Worm (Caenorhabditis elegans) whole organism, L1 larva: Measurements from ENCODE around the gene K11H3.2.
A peak's percentile ranks its signal among the peaks of the same experiment; 100 is the strongest.

Source experiments
- C16A3.4 ChIP-seq: fragments of 150-350 bp; optimal IDR thresholded peaks from 2 replicates; lab custom pipeline; 2014; ENCODE audit warnings: missing biosample characterization, missing genetic modification characterization
- alr-1 ChIP-seq: fragments of 200-800 bp; sonication (Bioruptor generic); optimal IDR thresholded peaks from 2 replicates; lab custom pipeline; 2018; ENCODE audit warnings: borderline replicate concordance, mild to moderate bottlenecking, missing genetic modification characterization, missing compliant biosample characterization
- ama-1 ChIP-seq: fragments of 150-350 bp; optimal IDR thresholded peaks from 2 replicates; lab custom pipeline; 2014
- blmp-1 ChIP-seq: fragments of 150-350 bp; optimal IDR thresholded peaks from 2 replicates; lab custom pipeline; 2014; ENCODE audit warnings: missing biosample characterization, missing genetic modification characterization
- ceh-63 ChIP-seq: fragments of 200-800 bp; sonication (Bioruptor generic); optimal IDR thresholded peaks from 2 replicates; lab custom pipeline; 2018; ENCODE audit warnings: mild to moderate bottlenecking, missing genetic modification characterization, missing compliant biosample characterization
- ceh-8 ChIP-seq: fragments of 200-800 bp; sonication (Bioruptor generic); optimal IDR thresholded peaks from 2 replicates; lab custom pipeline; 2018; ENCODE audit warnings: mild to moderate bottlenecking, missing genetic modification characterization, moderate library complexity, missing compliant biosample characterization
- ceh-82 ChIP-seq, 3 experiments: fragments of 150-350 bp in 1 of 3; sonication (generic microtip) in 2 of 3; optimal IDR thresholded peaks; 2 replicates each; lab custom pipeline; 2014 to 2017; ENCODE audit warnings: missing biosample characterization in 3 of 3, missing genetic modification characterization in 3 of 3
- ceh-88 ChIP-seq: fragments of 200-800 bp; sonication (Bioruptor generic); IDR thresholded peaks from 2 replicates; pipeline ENCODE4 v1.3.6; 2022; ENCODE audit warnings: missing genetic modification characterization, missing compliant biosample characterization
- egl-27 ChIP-seq, 2 experiments: fragments of 150-350 bp in 1 of 2; sonication (generic microtip); optimal IDR thresholded peaks; 3 replicates each; lab custom pipeline; 2017 to 2018; ENCODE audit warnings: missing biosample characterization in 2 of 2, missing genetic modification characterization in 2 of 2, missing genetic modification reagents in 2 of 2
- elt-3 ChIP-seq, 6 experiments: fragments of 150-350 bp in 1 of 6; sonication (generic microtip); optimal IDR thresholded peaks; 2 replicates each; lab custom pipeline; 2017 to 2018; ENCODE audit warnings: missing biosample characterization in 6 of 6, missing genetic modification characterization in 6 of 6, inconsistent platforms in 1 of 6
- fkh-10 ChIP-seq: sonication (generic microtip); optimal IDR thresholded peaks from 2 replicates; lab custom pipeline; 2017; ENCODE audit warnings: missing biosample characterization, missing genetic modification reagents, missing genetic modification characterization
- fkh-4 ChIP-seq: sonication (generic microtip); optimal IDR thresholded peaks from 2 replicates; lab custom pipeline; 2016; ENCODE audit warnings: missing compliant biosample characterization, missing genetic modification characterization, borderline replicate concordance
- grh-1 ChIP-seq: fragments of 200-800 bp; sonication (Bioruptor generic); IDR thresholded peaks from 2 replicates; pipeline ENCODE4 v1.3.6; 2022; ENCODE audit warnings: missing genetic modification reagents, missing genetic modification characterization, missing compliant biosample characterization
- hpl-2 ChIP-seq: fragments of 150-350 bp; optimal IDR thresholded peaks from 2 replicates; lab custom pipeline; 2014; ENCODE audit warnings: missing biosample characterization, missing genetic modification reagents, missing genetic modification characterization
- jun-1 ChIP-seq: fragments of 150-350 bp; optimal IDR thresholded peaks from 2 replicates; lab custom pipeline; 2014; ENCODE audit warnings: missing biosample characterization, missing genetic modification reagents, missing genetic modification characterization
- lin-14 ChIP-seq: fragments of 200-800 bp; sonication (Bioruptor generic); optimal IDR thresholded peaks from 2 replicates; lab custom pipeline; 2018; ENCODE audit warnings: mild to moderate bottlenecking, missing genetic modification characterization, moderate library complexity, missing compliant biosample characterization
- lin-35 ChIP-seq, 2 experiments: fragments of 150-350 bp; optimal IDR thresholded peaks; 2 replicates each; lab custom pipeline; 2014; ENCODE audit warnings: missing biosample characterization in 2 of 2, missing genetic modification characterization in 2 of 2, missing genetic modification reagents in 2 of 2
- lir-3 ChIP-seq: sonication (generic microtip); optimal IDR thresholded peaks from 2 replicates; lab custom pipeline; 2016; ENCODE audit warnings: mild to moderate bottlenecking, missing genetic modification characterization, moderate library complexity, missing compliant biosample characterization; ENCODE audit not compliant: poor library complexity
- lsy-2 ChIP-seq, 2 experiments: fragments of 150-350 bp; optimal IDR thresholded peaks; 2 replicates each; lab custom pipeline; 2014; ENCODE audit warnings: missing biosample characterization in 2 of 2, missing genetic modification characterization in 2 of 2
- mab-9 ChIP-seq: fragments of 200-800 bp; sonication (Bioruptor generic); IDR thresholded peaks from 2 replicates; pipeline ENCODE4 v1.3.6; 2022; ENCODE audit warnings: missing genetic modification reagents, missing genetic modification characterization, missing compliant biosample characterization
- mdl-1 ChIP-seq, 2 experiments: fragments of 150-350 bp; optimal IDR thresholded peaks; 2 replicates each; lab custom pipeline; 2014 to 2017; ENCODE audit warnings: missing biosample characterization in 2 of 2, missing genetic modification characterization in 2 of 2, inconsistent platforms in 1 of 2
- mef-2 ChIP-seq: fragments of 150-350 bp; optimal IDR thresholded peaks from 2 replicates; lab custom pipeline; 2014; ENCODE audit warnings: missing biosample characterization, missing genetic modification characterization
- mep-1 ChIP-seq: fragments of 150-350 bp; optimal IDR thresholded peaks from 2 replicates; lab custom pipeline; 2014; ENCODE audit warnings: missing biosample characterization, missing genetic modification characterization
- nhr-19 ChIP-seq: fragments of 200-800 bp; sonication (Bioruptor generic); conservative IDR thresholded peaks from 2 replicates; pipeline ENCODE4 v1.3.6; 2022; ENCODE audit warnings: missing genetic modification characterization, missing compliant biosample characterization
- nhr-20 ChIP-seq: sonication (generic microtip); optimal IDR thresholded peaks from 2 replicates; lab custom pipeline; 2016; ENCODE audit warnings: mild to moderate bottlenecking, missing genetic modification characterization, missing compliant biosample characterization
- nhr-47 ChIP-seq: sonication (generic microtip); optimal IDR thresholded peaks from 2 replicates; lab custom pipeline; 2016; ENCODE audit warnings: mild to moderate bottlenecking, missing genetic modification characterization, moderate library complexity, missing compliant biosample characterization
- nhr-71 ChIP-seq: sonication (generic microtip); optimal IDR thresholded peaks from 2 replicates; lab custom pipeline; 2016; ENCODE audit warnings: mild to moderate bottlenecking, missing genetic modification characterization, moderate library complexity, missing compliant biosample characterization
- nhr-85 ChIP-seq: sonication (generic microtip); peaks from one replicate; lab custom pipeline; 2016; ENCODE audit warnings: missing genetic modification characterization, inconsistent platforms, missing compliant biosample characterization
- nhr-90 ChIP-seq: sonication (generic microtip); optimal IDR thresholded peaks from 2 replicates; lab custom pipeline; 2016; ENCODE audit warnings: mild to moderate bottlenecking, missing genetic modification characterization, missing compliant biosample characterization; ENCODE audit not compliant: poor library complexity
- pag-3 ChIP-seq: sonication (generic microtip); optimal IDR thresholded peaks from 2 replicates; lab custom pipeline; 2017; ENCODE audit warnings: missing genetic modification characterization, mild to moderate bottlenecking, missing compliant biosample characterization, antibody characterized with exemption, borderline replicate concordance; ENCODE audit not compliant: insufficient read depth
- pax-3 ChIP-seq: fragments of 200-800 bp; sonication (Bioruptor generic); optimal IDR thresholded peaks from 2 replicates; lab custom pipeline; 2018; ENCODE audit warnings: mild to moderate bottlenecking, missing genetic modification characterization, moderate library complexity, missing compliant biosample characterization
- rnt-1 ChIP-seq: sonication (generic microtip); optimal IDR thresholded peaks from 2 replicates; lab custom pipeline; 2016; ENCODE audit warnings: mild to moderate bottlenecking, missing genetic modification characterization, moderate library complexity, missing compliant biosample characterization
- snpc-4 ChIP-seq: fragments of 150-350 bp; optimal IDR thresholded peaks from 2 replicates; lab custom pipeline; 2014; ENCODE audit warnings: missing biosample characterization, missing genetic modification characterization
- snu-23 ChIP-seq: sonication (generic microtip); optimal IDR thresholded peaks from 2 replicates; lab custom pipeline; 2016; ENCODE audit warnings: missing genetic modification characterization, missing compliant biosample characterization
- sptf-1 ChIP-seq: fragments of 150-350 bp; optimal IDR thresholded peaks from 2 replicates; lab custom pipeline; 2014; ENCODE audit warnings: missing biosample characterization, missing genetic modification characterization
- swsn-7 ChIP-seq: sonication (generic microtip); optimal IDR thresholded peaks from 2 replicates; lab custom pipeline; 2016; ENCODE audit warnings: missing genetic modification characterization, missing compliant biosample characterization
- tbx-2 ChIP-seq: sonication (generic microtip); optimal IDR thresholded peaks from 2 replicates; lab custom pipeline; 2016; ENCODE audit warnings: missing genetic modification characterization, missing compliant biosample characterization
- tlp-1 ChIP-seq: fragments of 150-350 bp; optimal IDR thresholded peaks from 2 replicates; lab custom pipeline; 2014; ENCODE audit warnings: missing biosample characterization, missing genetic modification characterization
- unc-130 ChIP-seq: fragments of 150-350 bp; optimal IDR thresholded peaks from 2 replicates; lab custom pipeline; 2017; ENCODE audit warnings: missing biosample characterization, missing genetic modification characterization, inconsistent platforms
- unc-30 ChIP-seq: sonication (generic microtip); optimal IDR thresholded peaks from 2 replicates; lab custom pipeline; 2017; ENCODE audit warnings: missing biosample characterization, missing genetic modification characterization
- unc-86 ChIP-seq: sonication (generic microtip); optimal IDR thresholded peaks from 2 replicates; lab custom pipeline; 2016; ENCODE audit warnings: missing genetic modification characterization, missing compliant biosample characterization
- unc-98 ChIP-seq: fragments of 200-800 bp; sonication (Bioruptor generic); IDR thresholded peaks from 2 replicates; pipeline ENCODE4 v1.3.6; 2022; ENCODE audit warnings: missing genetic modification characterization, missing compliant biosample characterization
- vab-15 ChIP-seq: sonication (generic microtip); optimal IDR thresholded peaks from 2 replicates; lab custom pipeline; 2017; ENCODE audit warnings: missing genotype, mild to moderate bottlenecking, missing genetic modification characterization, missing compliant biosample characterization
- zip-4 ChIP-seq: fragments of 200-800 bp; sonication (Bioruptor generic); optimal IDR thresholded peaks from 2 replicates; lab custom pipeline; 2018; ENCODE audit warnings: mild to moderate bottlenecking, missing genetic modification characterization, moderate library complexity, missing compliant biosample characterization
- ztf-11 ChIP-seq, 2 experiments: sonication (generic microtip); optimal IDR thresholded peaks; 2 replicates each; lab custom pipeline; 2016 to 2017; ENCODE audit warnings: missing genetic modification characterization in 2 of 2, missing biosample characterization in 1 of 2, missing compliant biosample characterization in 1 of 2
- ztf-4 ChIP-seq: fragments of 150-350 bp; optimal IDR thresholded peaks from 2 replicates; lab custom pipeline; 2014; ENCODE audit warnings: missing biosample characterization, missing genetic modification characterization

K11H3.2 gene

ce11 chrIII:9806968-9807559 is 39.1 kb upstream of the K11H3.2 start, which contains the start of gene ZK632.4:
TSS of gene ZK632.4 (minus strand) at chrIII:9807454.
- TF ChIP-seq ztf-4 (tag; lab: Kevin White, UChicago) (no peak), vab-15 (tag; lab: Kevin White, UChicago) (no peak), mdl-1 (tag; optimal IDR thresholded peaks at IDR 0.05; lab: Kevin White, UChicago) (no peak), grh-1 (GFP tag; lab: Robert Waterston, UW) (0 out of 2 replicates have a peak, but pooled peaks have one; percentile 35), ztf-11 (tag; optimal IDR thresholded peaks at IDR 0.05; lab: Kevin White, UChicago) (no peak), nhr-90 (no peak), zip-4 (no peak), jun-1 (tag; lab: Kevin White, UChicago) (no peak), unc-30 (tag; lab: Kevin White, UChicago) (no peak), snu-23 (GFP tag; lab: Kevin White, UChicago) (no peak), pax-3 (tag; lab: Kevin White, UChicago) (no peak), sptf-1 (tag; lab: Kevin White, UChicago) (no peak), pag-3 (no peak), swsn-7 (tag; lab: Kevin White, UChicago) (no peak), ceh-88 (GFP tag; lab: Robert Waterston, UW) (no peak), lin-14 (GFP tag; lab: Kevin White, UChicago) (no peak), unc-86 (tag; lab: Kevin White, UChicago) (no peak), unc-130 (tag; lab: Kevin White, UChicago) (peak; percentile 37), nhr-85 (tag; lab: Kevin White, UChicago) (peak; percentile 37), fkh-4 (tag; lab: Kevin White, UChicago) (no peak), elt-3 (tag; optimal IDR thresholded peaks at IDR 0.05; lab: Kevin White, UChicago) (peak in 1 of 6 experiments; percentile 26), nhr-47 (tag; lab: Kevin White, UChicago) (no peak), mef-2 (tag; lab: Kevin White, UChicago) (no peak), tlp-1 (tag; lab: Kevin White, UChicago) (no peak), alr-1 (tag; lab: Kevin White, UChicago) (no peak), hpl-2 (GFP tag; lab: Kevin White, UChicago) (no peak), nhr-71 (tag; lab: Kevin White, UChicago) (no peak), mab-9 (GFP tag; lab: Robert Waterston, UW) (no peak), unc-98 (no peak), tbx-2 (tag; lab: Kevin White, UChicago) (no peak), C16A3.4 (tag; lab: Kevin White, UChicago) (no peak)
- TF ChIP-seq, all 84 proteins: peak for 4

ce11 chrIII:9807560-9808046 is 38.6 kb upstream of the K11H3.2 start:
- TF ChIP-seq mdl-1 (tag; optimal IDR thresholded peaks at IDR 0.05; lab: Kevin White, UChicago): peak in 1 of 2 experiments; percentile 66
- TF ChIP-seq ceh-8 (GFP tag; lab: Kevin White, UChicago): no peak
- peak; percentile 32 for TF ChIP-seq mep-1 (tag; lab: Kevin White, UChicago)
- TF ChIP-seq fkh-10 (GFP tag; lab: Kevin White, UChicago): no peak
- peak; percentile 65 for TF ChIP-seq nhr-20 (tag; lab: Kevin White, UChicago)
- peak; percentile 58 for TF ChIP-seq ama-1 (lab: Kevin White, UChicago)
- no peak for TF ChIP-seq mef-2 (tag; lab: Kevin White, UChicago)
- TF ChIP-seq lir-3: peak; percentile 28
- no peak for TF ChIP-seq unc-130 (tag; lab: Kevin White, UChicago)
- TF ChIP-seq vab-15 (tag; lab: Kevin White, UChicago): peak; percentile 58
- no peak for TF ChIP-seq snpc-4
- TF ChIP-seq ztf-4 (tag; lab: Kevin White, UChicago): peak; percentile 64
- peak in 1 of 2 experiments; percentile 74 for TF ChIP-seq lin-35 (GFP tag; optimal IDR thresholded peaks at IDR 0.05; lab: Kevin White, UChicago)
- TF ChIP-seq rnt-1 (tag; lab: Kevin White, UChicago): peak; percentile 21
- no peak for TF ChIP-seq ceh-63 (GFP tag; lab: Kevin White, UChicago)
- peak; percentile 28 for TF ChIP-seq lin-14 (GFP tag; lab: Kevin White, UChicago)
- peak; percentile 67 for TF ChIP-seq blmp-1 (tag; lab: Kevin White, UChicago)
- TF ChIP-seq elt-3 (tag; optimal IDR thresholded peaks at IDR 0.05; lab: Kevin White, UChicago): peak in 2 of 6 experiments; percentile 36 to 75
- TF ChIP-seq jun-1 (tag; lab: Kevin White, UChicago): peak; percentile 4
- peak in 1 of 2 experiments; percentile 39 for TF ChIP-seq lsy-2 (tag; optimal IDR thresholded peaks at IDR 0.05; lab: Kevin White, UChicago)
- no peak for TF ChIP-seq egl-27 (tag; optimal IDR thresholded peaks at IDR 0.05; lab: Kevin White, UChicago)
- peak; percentile 83 for TF ChIP-seq nhr-85 (tag; lab: Kevin White, UChicago)
- no peak for TF ChIP-seq ztf-11 (tag; optimal IDR thresholded peaks at IDR 0.05; lab: Kevin White, UChicago)
- peak; percentile 58 for TF ChIP-seq snu-23 (GFP tag; lab: Kevin White, UChicago)
- peak; percentile 42 for TF ChIP-seq nhr-19 (GFP tag; lab: Robert Waterston, UW)
- peak; percentile 43 for TF ChIP-seq nhr-90
- no peak for TF ChIP-seq fkh-4 (tag; lab: Kevin White, UChicago)
- TF ChIP-seq nhr-47 (tag; lab: Kevin White, UChicago): peak; percentile 34
- TF ChIP-seq swsn-7 (tag; lab: Kevin White, UChicago): no peak
- peak; percentile 71 for TF ChIP-seq nhr-71 (tag; lab: Kevin White, UChicago)
- no peak for TF ChIP-seq ceh-82 (tag; optimal IDR thresholded peaks at IDR 0.05; lab: Kevin White, UChicago)
